Worm (Caenorhabditis elegans): ENCODE data around the gene srh-137.

srh-137 gene

DNA sequence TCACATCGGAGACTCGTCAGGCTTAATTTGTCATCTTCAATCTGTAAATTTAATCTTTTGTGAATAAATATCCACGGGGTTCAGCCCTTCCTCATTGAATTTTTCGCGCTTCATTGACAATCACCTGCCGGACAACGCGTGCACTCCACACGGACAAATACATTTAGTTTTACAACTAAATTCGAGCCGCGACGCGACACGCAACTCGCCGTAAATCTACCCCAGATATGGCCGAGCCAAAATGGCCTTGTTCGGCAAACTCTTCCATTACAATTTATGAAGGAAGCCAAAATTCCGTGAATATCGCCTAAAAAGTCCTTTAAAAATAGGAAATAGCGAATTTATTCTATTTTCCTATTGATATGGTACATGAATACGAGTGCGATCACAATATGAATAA is 28.3 kb upstream of the srh-137 start (continued):
- TF ChIP-seq B0261.1 (tag; optimal IDR thresholded peaks at IDR 0.05) (no peak), hmg-1.2 (GFP tag; IDR thresholded peaks at IDR 0.05) (peak; percentile 36), aptf-3 (GFP tag; IDR thresholded peaks at IDR 0.05) (0 out of 2 replicates have a peak, but pooled peaks have one; percentile 43), cebp-2 (GFP tag; IDR thresholded peaks at IDR 0.05) (no peak), lin-54 (GFP tag; optimal IDR thresholded peaks at IDR 0.05) (peak; percentile 38), ceh-79 (tag; optimal IDR thresholded peaks at IDR 0.05) (no peak), madf-3 (GFP tag; IDR thresholded peaks at IDR 0.05) (peak; percentile 75; the same call in 1 of the 2 replicates), D2030.7 (GFP tag; IDR thresholded peaks at IDR 0.05) (peak; percentile 80), attf-6 (GFP tag; IDR thresholded peaks at IDR 0.05) (peak; percentile 93), ceh-58 (GFP tag; IDR thresholded peaks at IDR 0.05) (peak; percentile 65; the same call in 1 of the 2 replicates), tbp1 (GFP tag; optimal IDR thresholded peaks at IDR 0.05) (peak; percentile 13), xnd-1 (tag; optimal IDR thresholded peaks at IDR 0.05) (peak; percentile 61), Y95B8A.8 (GFP tag; IDR thresholded peaks at IDR 0.05) (peak; percentile 95), hrde-1 (tag; optimal IDR thresholded peaks at IDR 0.05; ENCODE audit: borderline replicate concordance) (peak; percentile 74)

DNA sequence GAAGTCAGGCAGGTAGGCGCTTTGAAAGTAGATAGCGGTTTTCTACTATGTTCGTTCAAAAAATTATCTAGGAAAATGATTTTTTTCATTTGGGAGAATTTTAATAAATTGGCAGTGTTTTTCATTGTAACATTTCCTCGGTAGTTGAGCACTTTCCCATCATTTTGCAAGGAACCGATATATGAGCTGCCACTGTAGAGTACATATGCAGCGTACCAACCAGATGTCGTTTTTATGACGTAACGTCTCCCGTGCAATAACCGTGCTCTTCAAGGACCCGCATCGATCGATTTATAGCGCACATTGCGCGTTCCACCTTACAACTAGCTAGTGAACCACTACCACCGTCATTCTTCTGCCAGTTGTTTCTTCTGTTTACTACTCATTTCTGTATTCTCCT is 25.6 kb upstream of the srh-137 start, which contains the start of gene T25E12.6:
Gene T25E12.6, plus strand, starts transcription at position 301 of the 400 bp plus-strand sequence.
- TF ChIP-seq F57A8.1 (GFP tag; optimal IDR thresholded peaks at IDR 0.05), result no peak
- TF ChIP-seq lag-1 (GFP tag; IDR thresholded peaks at IDR 0.05), result no peak
- TF ChIP-seq let-526 (GFP tag; IDR thresholded peaks at IDR 0.05), result no peak
- no peak for TF ChIP-seq nhr-179 (tag; optimal IDR thresholded peaks at IDR 0.05)
- no peak for TF ChIP-seq ZK185.1 (tag; optimal IDR thresholded peaks at IDR 0.05; ENCODE audit: poor library complexity, severe bottlenecking)
- TF ChIP-seq ztf-25 (GFP tag; IDR thresholded peaks at IDR 0.05), result no peak
- no peak for TF ChIP-seq dpl-1 (GFP tag; optimal IDR thresholded peaks at IDR 0.05)
- no peak for TF ChIP-seq zim-3 (tag; optimal IDR thresholded peaks at IDR 0.05)
- TF ChIP-seq unc-130 (GFP tag; optimal IDR thresholded peaks at IDR 0.05), result no peak
- TF ChIP-seq F23B12.7 (tag; optimal IDR thresholded peaks at IDR 0.05; ENCODE audit: insufficient read depth), result no peak
- no peak for TF ChIP-seq zfh-2 (GFP tag; conservative IDR thresholded peaks at IDR 0.05)
- TF ChIP-seq lin-35 (GFP tag; optimal IDR thresholded peaks at IDR 0.05), result no peak

DNA sequence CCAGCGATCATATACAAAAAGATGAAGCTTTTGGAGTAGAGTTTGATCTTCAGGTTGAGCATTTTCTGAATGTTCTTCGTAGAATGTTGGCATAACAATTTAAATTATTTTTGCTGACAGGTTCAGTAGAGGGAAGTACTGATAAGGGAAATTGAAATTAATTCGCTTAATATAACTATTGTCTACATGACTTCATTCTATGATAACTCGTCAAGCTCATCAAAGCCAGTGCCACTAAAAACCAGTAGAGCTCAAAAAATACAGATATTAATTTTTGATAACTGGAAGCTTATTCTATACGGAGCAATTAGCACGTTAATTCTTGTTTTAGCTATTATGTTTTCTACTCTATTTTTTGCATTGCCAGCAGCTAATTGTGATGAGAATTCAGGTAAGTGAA is 22.6 kb upstream of the srh-137 start, which contains the start of the genes clec-29 and clec-39:
Gene clec-29, minus strand, starts transcription at position 101 of the 400 bp plus-strand sequence.
Gene clec-39, plus strand, starts transcription at position 169 of the 400 bp plus-strand sequence.
- TF ChIP-seq zfh-2 (GFP tag; conservative IDR thresholded peaks at IDR 0.05) (no peak), attf-3 (GFP tag; conservative IDR thresholded peaks at IDR 0.05) (no peak), nhr-90 (tag; optimal IDR thresholded peaks at IDR 0.05) (no peak), hmg-20 (GFP tag; IDR thresholded peaks at IDR 0.05) (no peak), lin-54 (GFP tag; optimal IDR thresholded peaks at IDR 0.05) (no peak), nhr-120 (GFP tag; IDR thresholded peaks at IDR 0.05) (no peak), F22D6.2 (tag; optimal IDR thresholded peaks at IDR 0.05) (no peak), egl-18 (GFP tag; IDR thresholded peaks at IDR 0.05) (no peak), let-526 (GFP tag; IDR thresholded peaks at IDR 0.05) (no peak), hlh-12 (tag; optimal IDR thresholded peaks at IDR 0.05) (no peak), ztf-25 (GFP tag; IDR thresholded peaks at IDR 0.05) (no peak), C17E4.6 (GFP tag; IDR thresholded peaks at IDR 0.05) (no peak), F23B12.7 (tag; optimal IDR thresholded peaks at IDR 0.05; ENCODE audit: insufficient read depth) (no peak), hmg-1.2 (GFP tag; IDR thresholded peaks at IDR 0.05) (no peak), F57C9.4 (tag; optimal IDR thresholded peaks at IDR 0.05) (no peak)
